Worm (Caenorhabditis elegans) whole organism, L1 larva: ENCODE results near the gene R01H2.2.

Source experiments
- C04F5.9 ChIP-seq: sonication (generic microtip); optimal IDR thresholded peaks from 2 replicates; lab custom pipeline; 2016; ENCODE audit warnings: missing genetic modification characterization, missing compliant biosample characterization
- ama-1 ChIP-seq: fragments of 150-350 bp; optimal IDR thresholded peaks from 2 replicates; lab custom pipeline; 2014
- hlh-4 ChIP-seq: sonication (generic microtip); optimal IDR thresholded peaks from 2 replicates; lab custom pipeline; 2016; ENCODE audit warnings: mild to moderate bottlenecking, missing genetic modification characterization, missing compliant biosample characterization
- lin-13 ChIP-seq: fragments of 150-350 bp; optimal IDR thresholded peaks from 2 replicates; lab custom pipeline; 2014; ENCODE audit warnings: missing biosample characterization, missing genetic modification reagents, missing genetic modification characterization
- rnt-1 ChIP-seq: sonication (generic microtip); optimal IDR thresholded peaks from 2 replicates; lab custom pipeline; 2016; ENCODE audit warnings: mild to moderate bottlenecking, missing genetic modification characterization, moderate library complexity, missing compliant biosample characterization
- unc-98 ChIP-seq: fragments of 200-800 bp; sonication (Bioruptor generic); IDR thresholded peaks from 2 replicates; pipeline ENCODE4 v1.3.6; 2022; ENCODE audit warnings: missing genetic modification characterization, missing compliant biosample characterization
- zag-1 ChIP-seq: fragments of 150-350 bp; optimal IDR thresholded peaks from 2 replicates; lab custom pipeline; 2014; ENCODE audit warnings: missing biosample characterization, missing genetic modification characterization

DNA sequence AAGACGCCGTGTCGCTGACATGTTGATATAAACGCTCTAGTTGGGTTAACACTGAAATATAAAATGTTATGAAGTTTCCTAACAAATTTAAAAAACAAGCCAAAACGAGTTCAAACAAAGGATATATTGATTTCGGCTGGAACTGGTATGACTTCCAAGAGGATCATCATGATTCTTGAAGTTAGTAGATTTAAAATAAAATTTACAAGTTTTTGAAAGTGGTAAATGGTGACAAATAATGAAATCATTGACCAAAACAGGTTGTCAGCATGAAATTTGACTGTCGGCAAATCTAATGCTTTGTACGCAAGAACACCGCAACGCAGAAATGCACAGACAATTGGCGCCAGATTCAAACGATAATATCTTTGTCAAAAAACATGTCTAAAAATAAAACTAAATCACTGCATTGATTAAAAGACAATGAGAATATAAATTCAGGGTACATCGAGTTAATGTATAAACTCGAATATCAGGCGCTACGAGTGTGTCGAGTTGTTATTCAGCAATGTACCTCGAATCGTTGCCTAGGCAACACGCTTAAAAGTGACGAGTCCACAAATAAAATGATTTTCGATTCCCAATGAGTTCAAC, 12.3 kb downstream of the R01H2.2 start, which contains the start of the genes ubc-18 and R01H2.8:
- TF ChIP-seq ama-1 (no peak), hlh-4 (tag; lab: Kevin White, UChicago) (no peak), zag-1 (no peak), rnt-1 (tag; lab: Kevin White, UChicago) (peak; percentile 47), lin-13 (GFP tag; lab: Kevin White, UChicago) (no peak), C04F5.9 (tag; lab: Kevin White, UChicago) (no peak), unc-98 (GFP tag; lab: Robert Waterston, UW) (no peak)
